Worm (Caenorhabditis elegans) whole organism, mixed stage, embryonic: ENCODE results near the gene C26B9.1.
A peak's percentile ranks its signal among the peaks of the same experiment; 100 is the strongest.

Experiments
- M03D4.4 ChIP-seq: sonication (generic microtip); optimal IDR thresholded peaks from 2 replicates; lab custom pipeline; 2017; ENCODE audit warnings: mild to moderate bottlenecking, missing genetic modification characterization, missing compliant biosample characterization
- bed-3 ChIP-seq: fragments of 200-800 bp; sonication (Bioruptor generic); optimal IDR thresholded peaks from 3 replicates; lab custom pipeline; 2018; ENCODE audit warnings: mild to moderate bottlenecking, missing genetic modification characterization, moderate library complexity, missing compliant biosample characterization
- blmp-1 ChIP-seq: fragments of 150-350 bp; optimal IDR thresholded peaks from 2 replicates; lab custom pipeline; 2014; ENCODE audit warnings: missing biosample characterization, missing genetic modification characterization
- ceh-39 ChIP-seq: fragments of 150-350 bp; optimal IDR thresholded peaks from 2 replicates; lab custom pipeline; 2014; ENCODE audit warnings: missing biosample characterization, missing genetic modification characterization
- ceh-43 ChIP-seq: fragments of 200-800 bp; sonication (Bioruptor generic); optimal IDR thresholded peaks from 2 replicates; lab custom pipeline; 2018; ENCODE audit warnings: mild to moderate bottlenecking, missing genetic modification characterization, moderate library complexity, missing compliant biosample characterization
- ceh-83 ChIP-seq: fragments of 200-800 bp; sonication (Bioruptor generic); optimal IDR thresholded peaks from 2 replicates; lab custom pipeline; 2018; ENCODE audit warnings: mild to moderate bottlenecking, missing genetic modification characterization, missing compliant biosample characterization
- ces-1 ChIP-seq: fragments of 150-350 bp; optimal IDR thresholded peaks from 2 replicates; lab custom pipeline; 2014; ENCODE audit warnings: missing biosample characterization, missing genetic modification reagents, missing genetic modification characterization
- cnd-1 ChIP-seq: fragments of 200-800 bp; sonication (Bioruptor generic); optimal IDR thresholded peaks from 2 replicates; lab custom pipeline; 2018; ENCODE audit warnings: mild to moderate bottlenecking, missing genetic modification characterization, missing compliant biosample characterization
- drap-1 ChIP-seq: fragments of 200-800 bp; sonication (Bioruptor generic); optimal IDR thresholded peaks from 3 replicates; lab custom pipeline; 2018; ENCODE audit warnings: mild to moderate bottlenecking, missing genetic modification characterization, missing compliant biosample characterization
- elt-3 ChIP-seq: fragments of 150-350 bp; optimal IDR thresholded peaks from 2 replicates; lab custom pipeline; 2014; ENCODE audit warnings: missing biosample characterization, missing genetic modification characterization
- flh-1 ChIP-seq: fragments of 200-800 bp; sonication (Bioruptor generic); optimal IDR thresholded peaks from 2 replicates; lab custom pipeline; 2018; ENCODE audit warnings: mild to moderate bottlenecking, missing genetic modification characterization, moderate library complexity, missing compliant biosample characterization
- ham-2 ChIP-seq: fragments of 200-800 bp; sonication (Bioruptor generic); optimal IDR thresholded peaks from 2 replicates; lab custom pipeline; 2018; ENCODE audit warnings: mild to moderate bottlenecking, missing genetic modification characterization, missing compliant biosample characterization
- lin-13 ChIP-seq: fragments of 150-350 bp; optimal IDR thresholded peaks from 2 replicates; lab custom pipeline; 2014; ENCODE audit warnings: missing biosample characterization, missing genetic modification characterization
- lin-32 ChIP-seq: fragments of 200-800 bp; sonication (Bioruptor generic); optimal IDR thresholded peaks from 2 replicates; lab custom pipeline; 2018; ENCODE audit warnings: mild to moderate bottlenecking, missing genetic modification characterization, missing compliant biosample characterization
- lsy-2 ChIP-seq: fragments of 150-350 bp; optimal IDR thresholded peaks from 2 replicates; lab custom pipeline; 2014; ENCODE audit warnings: missing biosample characterization, missing genetic modification characterization
- mab-5 ChIP-seq: fragments of 150-350 bp; optimal IDR thresholded peaks from 2 replicates; lab custom pipeline; 2014; ENCODE audit warnings: missing biosample characterization, missing genetic modification characterization
- mep-1 ChIP-seq: fragments of 150-350 bp; optimal IDR thresholded peaks from 2 replicates; lab custom pipeline; 2017; ENCODE audit warnings: missing biosample characterization, missing genetic modification reagents, missing genetic modification characterization, inconsistent platforms
- mls-2 ChIP-seq: sonication (generic microtip); optimal IDR thresholded peaks from 2 replicates; lab custom pipeline; 2016; ENCODE audit warnings: mild to moderate bottlenecking, missing genetic modification characterization, moderate library complexity, missing compliant biosample characterization
- nhr-12 ChIP-seq: fragments of 150-350 bp; optimal IDR thresholded peaks from 2 replicates; lab custom pipeline; 2014; ENCODE audit warnings: missing biosample characterization, missing genetic modification characterization
- nhr-2 ChIP-seq: fragments of 150-350 bp; optimal IDR thresholded peaks from 2 replicates; lab custom pipeline; 2014; ENCODE audit warnings: missing biosample characterization, missing genetic modification characterization
- nhr-237 ChIP-seq: fragments of 150-350 bp; optimal IDR thresholded peaks from 2 replicates; lab custom pipeline; 2014; ENCODE audit warnings: missing biosample characterization, missing genetic modification characterization
- nhr-28 ChIP-seq: fragments of 150-350 bp; optimal IDR thresholded peaks from 2 replicates; lab custom pipeline; 2014; ENCODE audit warnings: missing biosample characterization, missing genetic modification characterization
- pha-4 ChIP-seq: fragments of 150-350 bp; optimal IDR thresholded peaks from 2 replicates; lab custom pipeline; 2018; ENCODE audit warnings: missing biosample characterization, missing genetic modification reagents, missing genetic modification characterization
- snpc-4 ChIP-seq: fragments of 150-350 bp; optimal IDR thresholded peaks from 2 replicates; lab custom pipeline; 2014; ENCODE audit warnings: missing biosample characterization, missing genetic modification characterization
- sptf-1 ChIP-seq: sonication (generic microtip); optimal IDR thresholded peaks from 2 replicates; lab custom pipeline; 2017; ENCODE audit warnings: mild to moderate bottlenecking, missing genetic modification characterization, moderate library complexity, missing compliant biosample characterization
- tbx-8 ChIP-seq: fragments of 200-800 bp; sonication (Bioruptor generic); optimal IDR thresholded peaks from 2 replicates; lab custom pipeline; 2018; ENCODE audit warnings: mild to moderate bottlenecking, missing genetic modification characterization, moderate library complexity, missing compliant biosample characterization
- unc-120 ChIP-seq: sonication (generic microtip); optimal IDR thresholded peaks from 2 replicates; lab custom pipeline; 2017; ENCODE audit warnings: missing genetic modification characterization, missing compliant biosample characterization; ENCODE audit not compliant: poor library complexity, severe bottlenecking
- unc-39 ChIP-seq: fragments of 150-350 bp; optimal IDR thresholded peaks from 2 replicates; lab custom pipeline; 2014; ENCODE audit warnings: missing biosample characterization, missing genetic modification characterization
- unc-62 ChIP-seq: fragments of 150-350 bp; optimal IDR thresholded peaks from 2 replicates; lab custom pipeline; 2014; ENCODE audit warnings: missing biosample characterization, missing genetic modification reagents, missing genetic modification characterization
- zip-8 ChIP-seq: fragments of 150-350 bp; optimal IDR thresholded peaks from 2 replicates; lab custom pipeline; 2014; ENCODE audit warnings: missing biosample characterization, missing genetic modification characterization
- ztf-11 ChIP-seq: fragments of 150-350 bp; optimal IDR thresholded peaks from 2 replicates; lab custom pipeline; 2014; ENCODE audit warnings: missing biosample characterization, missing genetic modification characterization

Gene C26B9.1

DNA sequence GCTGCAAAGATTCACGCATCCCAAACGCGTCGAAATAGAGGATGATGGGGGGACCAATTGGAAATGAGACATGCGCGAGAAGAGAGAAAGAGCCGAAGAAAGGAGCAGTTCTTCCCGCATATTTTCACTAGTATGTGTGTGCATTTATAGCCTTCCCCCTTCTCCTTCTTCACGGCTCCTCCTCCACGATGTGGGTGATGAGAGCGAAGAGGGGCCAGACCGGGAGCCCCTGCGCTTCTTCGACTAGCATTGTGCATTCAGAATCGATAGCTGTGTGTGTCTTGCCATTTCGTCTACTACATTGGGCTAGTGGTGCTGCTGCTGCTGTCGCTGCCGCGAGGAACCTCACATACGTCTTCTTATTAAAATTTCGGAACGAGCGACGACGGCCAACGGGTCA lies 23.8 kb downstream of the C26B9.1 start, which contains the start of gene jkk-1:
Gene jkk-1, plus strand, starts transcription at position 249 of the 400 bp plus-strand sequence.
- TF ChIP-seq ceh-39 (tag; lab: Kevin White, UChicago) (no peak), ces-1 (GFP tag; lab: Kevin White, UChicago) (peak; percentile 29), nhr-2 (tag; lab: Kevin White, UChicago) (no peak), flh-1 (GFP tag; lab: Kevin White, UChicago) (no peak), drap-1 (GFP tag; lab: Kevin White, UChicago) (peak; percentile 33), mls-2 (tag; lab: Kevin White, UChicago) (peak; percentile 65), nhr-12 (no peak), tbx-8 (no peak), sptf-1 (tag; lab: Kevin White, UChicago) (peak; percentile 36), mab-5 (no peak)

DNA sequence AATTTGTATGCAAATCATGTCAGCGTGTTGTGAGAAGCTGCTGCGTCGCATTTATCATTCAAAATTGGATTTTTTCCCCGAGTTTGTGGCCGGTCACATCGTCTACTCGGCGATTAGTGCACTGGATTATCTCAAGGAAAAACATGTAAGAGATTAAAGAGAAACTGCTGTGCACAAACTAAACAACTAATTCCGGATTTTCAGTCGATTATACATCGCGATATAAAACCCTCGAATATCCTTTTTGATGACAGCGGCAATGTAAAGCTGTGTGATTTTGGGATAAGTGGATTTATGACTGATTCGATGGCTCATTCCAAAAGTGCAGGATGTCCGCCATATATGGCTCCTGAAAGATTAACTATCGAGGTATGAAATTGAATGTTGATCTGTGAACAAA lies 26.2 kb downstream of the C26B9.1 start:
- TF ChIP-seq ceh-43 (GFP tag; lab: Kevin White, UChicago), result no peak
- TF ChIP-seq ceh-83 (GFP tag; lab: Kevin White, UChicago), result no peak
- TF ChIP-seq lin-32, result no peak
- TF ChIP-seq nhr-237, result no peak
- TF ChIP-seq ceh-39 (tag; lab: Kevin White, UChicago), result no peak
- TF ChIP-seq sptf-1 (tag; lab: Kevin White, UChicago), result no peak
- no peak for TF ChIP-seq tbx-8
- TF ChIP-seq flh-1 (GFP tag; lab: Kevin White, UChicago), result no peak
- no peak for TF ChIP-seq mab-5
- no peak for TF ChIP-seq zip-8 (tag; lab: Kevin White, UChicago)
- TF ChIP-seq blmp-1 (tag; lab: Kevin White, UChicago), result no peak
- no peak for TF ChIP-seq mep-1 (tag; lab: Kevin White, UChicago)
- TF ChIP-seq lsy-2, result no peak
- no peak for TF ChIP-seq mls-2 (tag; lab: Kevin White, UChicago)
- no peak for TF ChIP-seq ces-1 (GFP tag; lab: Kevin White, UChicago)
- TF ChIP-seq ham-2 (GFP tag; lab: Kevin White, UChicago), result no peak
- TF ChIP-seq ztf-11, result no peak
- no peak for TF ChIP-seq drap-1 (GFP tag; lab: Kevin White, UChicago)
- no peak for TF ChIP-seq pha-4
- no peak for TF ChIP-seq lin-13

DNA sequence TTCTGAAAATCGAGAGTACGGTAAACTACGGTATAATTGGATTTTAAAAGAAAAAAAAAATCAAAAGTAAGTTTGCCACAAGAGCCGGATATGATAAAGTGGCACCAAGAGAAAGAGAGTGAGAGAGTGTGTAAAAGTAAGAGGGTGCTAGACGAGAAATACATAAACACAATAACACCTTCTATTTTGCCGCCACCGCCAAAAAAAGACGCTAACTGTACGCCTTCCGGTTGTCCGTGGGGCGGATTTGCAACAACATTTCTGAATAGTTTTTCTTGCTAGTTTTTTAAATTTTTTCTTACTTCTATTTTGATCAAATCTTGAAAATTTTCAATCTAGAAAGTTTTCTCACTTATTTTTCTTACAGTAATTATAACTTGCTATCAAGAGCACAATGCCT lies 28.3 kb downstream of the C26B9.1 start, which contains the start of gene F35C8.8:
Gene F35C8.8, minus strand, starts transcription at position 2 of the 400 bp plus-strand sequence.
- TF ChIP-seq cnd-1 (tag; lab: Kevin White, UChicago) (no peak), pha-4 (no peak), lin-32 (no peak), snpc-4 (tag; lab: Kevin White, UChicago) (no peak), mls-2 (tag; lab: Kevin White, UChicago) (no peak), nhr-237 (no peak), sptf-1 (tag; lab: Kevin White, UChicago) (no peak), tbx-8 (no peak), unc-120 (no peak), nhr-28 (tag; lab: Kevin White, UChicago) (no peak), drap-1 (GFP tag; lab: Kevin White, UChicago) (no peak), lsy-2 (no peak)

DNA sequence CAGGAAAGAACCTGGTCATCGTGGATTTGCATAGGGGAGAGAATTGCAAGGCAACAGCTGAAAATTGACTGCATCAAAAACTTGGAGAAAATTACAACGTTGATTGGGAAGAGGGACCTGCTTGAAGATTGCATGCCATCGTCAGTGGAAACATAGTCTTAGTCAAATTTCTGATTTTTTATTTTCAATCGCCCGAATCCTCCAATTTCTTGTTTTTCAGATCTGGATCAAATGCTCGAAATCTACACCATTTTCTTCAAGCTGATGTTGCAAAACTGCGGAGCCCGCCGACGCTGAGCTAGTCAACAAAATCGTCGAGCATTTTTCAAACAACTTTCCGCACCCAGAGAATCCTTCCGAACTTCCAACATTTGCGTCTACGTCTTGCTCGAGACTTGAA lies 29.2 kb downstream of the C26B9.1 start:
- TF ChIP-seq ceh-39 (tag; lab: Kevin White, UChicago), result no peak
- TF ChIP-seq, all 35 proteins: peak for 0

ce11 chrX:5374742-5375141 lies 30.4 kb downstream of the C26B9.1 start, which contains the start of gene sek-4:
Gene sek-4 (plus strand): TSS chrX:5375059.
- no peak for TF ChIP-seq sptf-1 (tag; lab: Kevin White, UChicago)
- TF ChIP-seq cnd-1 (tag; lab: Kevin White, UChicago), result no peak

- TF ChIP-seq nhr-2 (tag; lab: Kevin White, UChicago), result no peak
Observed at ce11 chrX:5377307-5377706, 32.9 kb downstream of the C26B9.1 start, which contains the start of gene sek-5. Gene sek-5 (plus strand): TSS chrX:5377607.

ce11 chrX:5382778-5383177 lies 38.4 kb downstream of the C26B9.1 start:
- TF ChIP-seq cnd-1 (tag; lab: Kevin White, UChicago) (no peak), nhr-28 (tag; lab: Kevin White, UChicago) (no peak), elt-3 (no peak), bed-3 (GFP tag; lab: Kevin White, UChicago) (no peak), ham-2 (GFP tag; lab: Kevin White, UChicago) (no peak), ces-1 (GFP tag; lab: Kevin White, UChicago) (no peak), unc-39 (tag; lab: Kevin White, UChicago) (no peak), lin-13 (no peak), ceh-39 (tag; lab: Kevin White, UChicago) (no peak), unc-62 (GFP tag; lab: Kevin White, UChicago) (no peak), nhr-12 (no peak), nhr-237 (no peak), flh-1 (GFP tag; lab: Kevin White, UChicago) (no peak), ztf-11 (no peak), lsy-2 (no peak), mab-5 (no peak), M03D4.4 (tag; lab: Kevin White, UChicago) (no peak)
